Fruit fly (Drosophila melanogaster): ENCODE results near the gene lectin-37Da.
A peak's percentile ranks its signal among the peaks of the same experiment; 100 is the strongest.

The lectin-37Da gene

DNA sequence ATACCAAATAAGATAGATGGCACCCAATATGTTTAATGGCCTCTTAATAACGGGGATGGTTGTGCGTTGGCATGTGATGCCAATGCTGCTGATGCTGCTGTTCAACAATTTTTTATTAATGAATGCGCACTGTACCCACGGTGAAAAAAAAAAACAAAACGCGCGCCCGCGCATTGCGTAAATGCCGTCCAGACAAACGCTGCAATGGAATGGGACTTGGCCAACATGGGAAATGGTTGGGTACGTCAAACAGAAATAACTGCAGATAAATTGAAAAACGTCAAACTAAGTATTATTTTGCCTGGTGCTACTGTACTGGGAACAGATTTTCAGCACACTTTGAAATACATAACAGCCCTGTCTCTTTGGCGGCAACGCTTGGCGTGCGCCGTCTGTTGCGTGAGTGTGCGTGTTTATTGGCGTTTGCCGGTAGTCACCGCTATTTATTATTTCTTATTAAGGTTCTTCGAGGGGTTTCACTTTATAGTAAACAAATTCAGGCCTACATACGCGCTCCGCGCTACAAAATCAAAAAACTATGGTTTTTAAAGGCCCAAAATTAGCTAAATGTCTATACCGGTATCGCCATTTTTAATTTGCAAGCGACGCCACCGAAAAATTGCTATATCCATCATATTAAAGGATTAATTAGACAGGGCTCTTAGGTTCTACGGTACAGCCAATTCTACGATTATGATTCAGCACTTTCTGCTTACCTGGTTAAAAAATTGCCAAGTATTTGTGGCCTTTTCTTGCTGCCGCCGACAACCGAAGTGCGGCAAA lies 34.6 kb downstream of the lectin-37Da start (continued):
- TF ChIP-seq lz (GFP tag; optimal IDR thresholded peaks at IDR 0.05): peak; percentile 39
- no peak for TF ChIP-seq fd59A (GFP tag; optimal IDR thresholded peaks at IDR 0.05)
- TF ChIP-seq spab (GFP tag; optimal IDR thresholded peaks at IDR 0.05): no peak
- no peak for TF ChIP-seq Hr38 (GFP tag; optimal IDR thresholded peaks at IDR 0.05)
- TF ChIP-seq CG11762 (GFP tag; optimal IDR thresholded peaks at IDR 0.05; ENCODE audit: insufficient read depth): no peak
- TF ChIP-seq CG32006 (GFP tag; optimal IDR thresholded peaks at IDR 0.05): peak; percentile 58
- TF ChIP-seq CG6163 (GFP tag; IDR thresholded peaks at IDR 0.05): 0 out of 3 replicates have a peak, but pooled peaks have one; percentile 61
- TF ChIP-seq Sox15 (GFP tag; optimal IDR thresholded peaks at IDR 0.05): no peak
- peak; percentile 30 for TF ChIP-seq Smox (GFP tag; optimal IDR thresholded peaks at IDR 0.05)
- no peak for TF ChIP-seq CG9139 (GFP tag; optimal IDR thresholded peaks at IDR 0.05)
- TF ChIP-seq CG11902 (GFP tag; optimal IDR thresholded peaks at IDR 0.05): no peak
- peak; percentile 62; the same call in 2 of the 3 replicates for TF ChIP-seq eg (GFP tag; IDR thresholded peaks at IDR 0.05)
- peak; percentile 54 for TF ChIP-seq svp (GFP tag)
- TF ChIP-seq Lpt (GFP tag; optimal IDR thresholded peaks at IDR 0.05): peak; percentile 9
- TF ChIP-seq net (GFP tag; optimal IDR thresholded peaks at IDR 0.05): peak; percentile 27
- TF ChIP-seq Eip75B (GFP tag; optimal IDR thresholded peaks at IDR 0.05): peak; percentile 45
- no peak for TF ChIP-seq Met (GFP tag; optimal IDR thresholded peaks at IDR 0.05)

DNA sequence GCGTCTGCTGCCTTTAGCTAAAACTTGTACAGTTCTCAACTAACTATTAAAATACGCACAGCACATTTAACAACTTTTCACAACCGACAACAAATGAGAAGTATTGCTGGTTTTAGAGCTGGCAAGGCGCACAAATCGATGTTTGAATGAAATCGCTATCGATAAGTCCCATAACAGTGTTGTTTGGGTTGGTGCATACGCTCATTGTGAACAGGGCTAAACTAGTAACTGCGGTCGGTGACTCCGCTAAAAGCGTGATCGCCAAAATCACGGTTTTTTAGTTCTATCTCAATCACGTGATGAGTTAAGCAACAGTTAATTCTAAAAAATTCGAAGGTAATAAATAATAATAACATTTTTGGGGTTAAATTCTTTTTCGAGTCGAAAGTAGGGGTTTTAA lies 35.3 kb downstream of the lectin-37Da start, which contains the start of gene Top2:
Gene Top2, minus strand, starts transcription at position 110 of the 400 bp plus-strand sequence.
- TF ChIP-seq CG8632 (GFP tag; optimal IDR thresholded peaks at IDR 0.05) (no peak), esn (GFP tag; optimal IDR thresholded peaks at IDR 0.05) (peak; percentile 1), ss (GFP tag; optimal IDR thresholded peaks at IDR 0.05) (no peak), CG6854 (GFP tag; optimal IDR thresholded peaks at IDR 0.05) (no peak), Eip93F (GFP tag; optimal IDR thresholded peaks at IDR 0.05) (no peak), pdm3 (GFP tag; optimal IDR thresholded peaks at IDR 0.05) (no peak), Smox (GFP tag; optimal IDR thresholded peaks at IDR 0.05) (peak; percentile 17), CG6163 (GFP tag; IDR thresholded peaks at IDR 0.05) (no peak), CG6792 (GFP tag; optimal IDR thresholded peaks at IDR 0.05) (no peak), CG3919 (GFP tag; optimal IDR thresholded peaks at IDR 0.05) (no peak), topi (GFP tag; optimal IDR thresholded peaks at IDR 0.05) (peak; percentile 10), CG15336 (GFP tag; IDR thresholded peaks at IDR 0.05) (no peak), CG16779 (tag; optimal IDR thresholded peaks at IDR 0.05) (no peak), Eip78C (GFP tag) (no peak), CG11294 (GFP tag; IDR thresholded peaks at IDR 0.05) (no peak), CG10669 (GFP tag; optimal IDR thresholded peaks at IDR 0.05) (no peak), Gug (GFP tag; IDR thresholded peaks at IDR 0.05) (no peak), spab (GFP tag; optimal IDR thresholded peaks at IDR 0.05) (no peak), Sox14 (GFP tag; optimal IDR thresholded peaks at IDR 0.05) (peak; percentile 29), CG31627 (GFP tag; optimal IDR thresholded peaks at IDR 0.05) (peak; percentile 30), Eip75B (GFP tag; optimal IDR thresholded peaks at IDR 0.05) (no peak), eg (GFP tag; IDR thresholded peaks at IDR 0.05) (no peak), CG1621 (tag; optimal IDR thresholded peaks at IDR 0.05) (no peak), cyc (GFP tag; optimal IDR thresholded peaks at IDR 0.05) (peak; percentile 27), dac (GFP tag; optimal IDR thresholded peaks at IDR 0.05) (no peak), CG32006 (GFP tag; optimal IDR thresholded peaks at IDR 0.05) (no peak), CG8319 (GFP tag; optimal IDR thresholded peaks at IDR 0.05) (no peak), salr (GFP tag; optimal IDR thresholded peaks at IDR 0.05) (no peak), CG6276 (GFP tag; optimal IDR thresholded peaks at IDR 0.05) (no peak), Ets96B (tag; optimal IDR thresholded peaks at IDR 0.05) (no peak), fd85E (GFP tag; optimal IDR thresholded peaks at IDR 0.05) (no peak), fd59A (GFP tag; optimal IDR thresholded peaks at IDR 0.05) (no peak), lz (GFP tag; optimal IDR thresholded peaks at IDR 0.05) (peak; percentile 33), fkh (GFP tag; optimal IDR thresholded peaks at IDR 0.05) (no peak), Hr39 (GFP tag; optimal IDR thresholded peaks at IDR 0.05) (peak; percentile 34), Hr4 (GFP tag; optimal IDR thresholded peaks at IDR 0.05) (no peak), CG8119 (GFP tag; IDR thresholded peaks at IDR 0.05) (no peak)

All from whole organism, prepupa.